Fruit fly (Drosophila melanogaster): Measurements from ENCODE around the gene CG34011.

The CG34011 gene

dm6 chr2L:5720407-5721228, 4.1 kb downstream of the CG34011 start, which contains the start of the genes CG11149 and sip1 (continued):
- TF ChIP-seq Myb (GFP tag; optimal IDR thresholded peaks at IDR 0.05) (no peak), dimm (GFP tag; IDR thresholded peaks at IDR 0.05) (no peak), CG7928 (GFP tag; optimal IDR thresholded peaks at IDR 0.05) (no peak), cg (GFP tag; optimal IDR thresholded peaks at IDR 0.05) (no peak), zfh2 (GFP tag; optimal IDR thresholded peaks at IDR 0.05) (no peak), CG2116 (GFP tag; optimal IDR thresholded peaks at IDR 0.05) (peak; percentile 19), Dp (GFP tag; optimal IDR thresholded peaks at IDR 0.05) (peak; percentile 87), CG13775 (GFP tag; optimal IDR thresholded peaks at IDR 0.05) (no peak), Hmx (GFP tag; optimal IDR thresholded peaks at IDR 0.05) (no peak), ase (GFP tag; IDR thresholded peaks at IDR 0.05) (no peak), D (optimal IDR thresholded peaks at IDR 0.05) (no peak), D (GFP tag; optimal IDR thresholded peaks at IDR 0.05) (no peak), Fer3 (tag; optimal IDR thresholded peaks at IDR 0.05) (no peak), CG6272 (GFP tag; IDR thresholded peaks at IDR 0.05) (no peak), CG16813 (GFP tag; IDR thresholded peaks at IDR 0.05; ENCODE audit: partially characterized antibody) (peak; percentile 48; the same call in 1 of the 3 replicates), CG10274 (GFP tag; optimal IDR thresholded peaks at IDR 0.05) (no peak), ab (GFP tag; optimal IDR thresholded peaks at IDR 0.05) (no peak), cato (GFP tag; optimal IDR thresholded peaks at IDR 0.05; ENCODE audit: borderline replicate concordance) (no peak), CG13123 (GFP tag; optimal IDR thresholded peaks at IDR 0.05) (no peak), vvl (GFP tag; IDR thresholded peaks at IDR 0.05) (peak; percentile 37; the same call in 1 of the 2 replicates), trh (GFP tag; optimal IDR thresholded peaks at IDR 0.05) (no peak), HmgZ (tag; optimal IDR thresholded peaks at IDR 0.05) (peak; percentile 2), TFAM (GFP tag; optimal IDR thresholded peaks at IDR 0.05) (no peak), CG17361 (GFP tag; IDR thresholded peaks at IDR 0.05) (no peak), H15 (GFP tag; IDR thresholded peaks at IDR 0.05) (no peak), Asciz (GFP tag; optimal IDR thresholded peaks at IDR 0.05) (no peak), klu (GFP tag; IDR thresholded peaks at IDR 0.05) (no peak), HmgD (GFP tag; optimal IDR thresholded peaks at IDR 0.05) (no peak), CG2712 (tag; optimal IDR thresholded peaks at IDR 0.05) (no peak), kay (GFP tag; optimal IDR thresholded peaks at IDR 0.05) (no peak), CG17612 (GFP tag; IDR thresholded peaks at IDR 0.05) (no peak), ac (GFP tag; optimal IDR thresholded peaks at IDR 0.05) (no peak), croc (GFP tag; conservative IDR thresholded peaks at IDR 0.05) (no peak), Dip3 (GFP tag; optimal IDR thresholded peaks at IDR 0.05) (no peak), CG4360 (GFP tag; IDR thresholded peaks at IDR 0.05) (no peak), Neu2 (GFP tag; optimal IDR thresholded peaks at IDR 0.05; ENCODE audit: borderline replicate concordance) (peak; percentile 66), pita (GFP tag; optimal IDR thresholded peaks at IDR 0.05) (no peak), CG30403 (GFP tag; optimal IDR thresholded peaks at IDR 0.05) (no peak), cad (GFP tag; optimal IDR thresholded peaks at IDR 0.05) (no peak), Doc3 (GFP tag; IDR thresholded peaks at IDR 0.05; ENCODE audit: partially characterized antibody) (peak; percentile 75), CG1024 (GFP tag; IDR thresholded peaks at IDR 0.05) (no peak), CG10565 (GFP tag; optimal IDR thresholded peaks at IDR 0.05) (no peak), CG18476 (GFP tag; optimal IDR thresholded peaks at IDR 0.05) (no peak), CG33557 (GFP tag; optimal IDR thresholded peaks at IDR 0.05) (no peak), ara (GFP tag; IDR thresholded peaks at IDR 0.05) (no peak), hb (GFP tag; IDR thresholded peaks at IDR 0.05; ENCODE audit: partially characterized antibody) (no peak), CG14860 (GFP tag; IDR thresholded peaks at IDR 0.05; ENCODE audit: partially characterized antibody) (peak; percentile 54; the same call in 1 of the 3 replicates), MESR4 (GFP tag; optimal IDR thresholded peaks at IDR 0.05) (peak; percentile 13), Lim3 (GFP tag; IDR thresholded peaks at IDR 0.05) (no peak), H2.0 (GFP tag; IDR thresholded peaks at IDR 0.05) (no peak)
